Worm (Caenorhabditis elegans): ENCODE results near the gene srd-70.

The srd-70 gene

ce11 chrV:20476514-20476913 is 22.6 kb downstream of the srd-70 start:
- TF ChIP-seq xnd-1 (tag; optimal IDR thresholded peaks at IDR 0.05) (peak; percentile 80), ceh-58 (GFP tag; IDR thresholded peaks at IDR 0.05) (no peak), F49E8.2 (tag; optimal IDR thresholded peaks at IDR 0.05; ENCODE audit: insufficient read depth) (no peak), efl-1 (GFP tag; optimal IDR thresholded peaks at IDR 0.05) (peak; percentile 35), F55B11.4 (tag; optimal IDR thresholded peaks at IDR 0.05; ENCODE audit: borderline replicate concordance, insufficient read depth) (no peak), D2030.7 (GFP tag; IDR thresholded peaks at IDR 0.05) (peak; percentile 73), madf-6 (GFP tag; IDR thresholded peaks at IDR 0.05) (peak; percentile 89), attf-5 (GFP tag; optimal IDR thresholded peaks at IDR 0.05) (no peak), unc-62 (GFP tag; optimal IDR thresholded peaks at IDR 0.05) (no peak), egl-44 (GFP tag; IDR thresholded peaks at IDR 0.05) (no peak), F33H1.4 (GFP tag; IDR thresholded peaks at IDR 0.05) (peak; percentile 88), K11D2.4 (GFP tag; IDR thresholded peaks at IDR 0.05) (no peak), K12H6.12 (tag; optimal IDR thresholded peaks at IDR 0.05) (no peak), lsl-1 (GFP tag; optimal IDR thresholded peaks at IDR 0.05) (peak; percentile 85), pbrm-1 (GFP tag; IDR thresholded peaks at IDR 0.05) (no peak), madf-8 (GFP tag; conservative IDR thresholded peaks at IDR 0.05) (peak; percentile 56), snpc-1.1 (tag; optimal IDR thresholded peaks at IDR 0.05; ENCODE audit: insufficient read depth) (no peak), F57C9.4 (tag; optimal IDR thresholded peaks at IDR 0.05) (no peak), ceh-91 (GFP tag; IDR thresholded peaks at IDR 0.05) (peak; percentile 62), ztf-28 (GFP tag; IDR thresholded peaks at IDR 0.05) (no peak)

ce11 chrV:20476981-20477380 is 23.1 kb downstream of the srd-70 start:
- TF ChIP-seq madf-6 (GFP tag; IDR thresholded peaks at IDR 0.05), result peak; percentile 42; the same call in 1 of the 2 replicates
- peak; percentile 43 for TF ChIP-seq F33H1.4 (GFP tag; IDR thresholded peaks at IDR 0.05)
- TF ChIP-seq aptf-2 (GFP tag; conservative IDR thresholded peaks at IDR 0.05), result no peak

DNA sequence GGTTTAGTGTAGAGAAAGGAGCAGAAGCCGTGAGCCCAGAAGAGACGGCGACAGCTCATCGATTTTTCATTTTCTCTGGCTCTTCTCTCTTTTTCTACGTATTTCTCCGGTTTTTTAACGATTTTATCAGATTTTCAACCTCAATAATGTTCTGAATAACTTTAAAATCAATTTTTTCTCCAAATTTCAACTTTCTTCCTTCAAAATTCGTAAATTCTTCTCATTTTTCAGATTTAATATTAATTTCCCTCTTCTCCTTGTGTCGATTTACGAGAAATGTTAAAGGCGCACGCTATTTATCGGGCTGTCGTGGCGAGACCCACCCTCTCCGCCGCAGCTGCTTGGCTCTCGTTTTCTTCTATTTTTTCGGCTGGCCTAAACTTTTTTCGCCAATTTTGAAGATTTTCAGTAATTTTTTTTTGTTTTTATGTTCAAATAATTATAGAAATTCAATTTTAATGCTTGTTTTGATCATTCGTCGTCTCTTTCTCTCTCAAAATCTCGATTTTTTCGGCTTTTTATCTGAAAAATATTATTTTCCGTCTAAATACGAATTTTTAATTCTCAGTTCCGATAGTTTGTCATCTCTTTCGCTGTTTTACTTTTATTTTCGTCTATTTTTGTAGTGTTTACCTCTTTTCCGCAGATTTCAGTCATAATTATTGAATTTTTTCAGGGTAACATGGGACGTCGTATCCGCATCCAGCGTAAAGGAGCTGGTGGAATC is 25.3 kb downstream of the srd-70 start, which contains the start of the genes calf-1 and rpl-2:
Gene calf-1, minus strand, starts transcription at position 77 of the 727 bp plus-strand sequence.
Gene rpl-2, plus strand, starts transcription at position 677 of the 727 bp plus-strand sequence.
- peak; percentile 44 for TF ChIP-seq snpc-4 (GFP tag; optimal IDR thresholded peaks at IDR 0.05)
- TF ChIP-seq snpc-4 (tag; optimal IDR thresholded peaks at IDR 0.05), result peak in 2 of 4 experiments; percentile 9 to 36
- no peak for TF ChIP-seq F52B5.7 (tag; optimal IDR thresholded peaks at IDR 0.05)
- TF ChIP-seq tbp1 (GFP tag; optimal IDR thresholded peaks at IDR 0.05), result peak; percentile 13
- peak; percentile 51 for TF ChIP-seq snpc-1.3 (tag; optimal IDR thresholded peaks at IDR 0.05; ENCODE audit: insufficient read depth)
- peak; percentile 10 for TF ChIP-seq nhr-80 (tag; optimal IDR thresholded peaks at IDR 0.05)
- TF ChIP-seq F23B12.7 (tag; optimal IDR thresholded peaks at IDR 0.05; ENCODE audit: insufficient read depth), result peak; percentile 53
- TF ChIP-seq somi-1 (GFP tag; optimal IDR thresholded peaks at IDR 0.05), result no peak
- TF ChIP-seq attf-5 (GFP tag; optimal IDR thresholded peaks at IDR 0.05), result peak; percentile 51
- TF ChIP-seq ekl-4 (GFP tag; IDR thresholded peaks at IDR 0.05), result peak; percentile 34; the same call in 1 of the 2 replicates
- TF ChIP-seq madf-10 (tag; optimal IDR thresholded peaks at IDR 0.05), result peak; percentile 7
- no peak for TF ChIP-seq ceh-58 (GFP tag; IDR thresholded peaks at IDR 0.05)
- TF ChIP-seq madf-6 (GFP tag; IDR thresholded peaks at IDR 0.05), result peak; percentile 60; the same call in 1 of the 2 replicates
- no peak for TF ChIP-seq F49E8.2 (tag; optimal IDR thresholded peaks at IDR 0.05; ENCODE audit: insufficient read depth)
- TF ChIP-seq egrh-3 (GFP tag; IDR thresholded peaks at IDR 0.05), result 0 out of 2 replicates have a peak, but pooled peaks have one; percentile 15
- no peak for TF ChIP-seq lsy-27 (tag; optimal IDR thresholded peaks at IDR 0.05; ENCODE audit: borderline replicate concordance, insufficient read depth)
- TF ChIP-seq cebp-2 (GFP tag; IDR thresholded peaks at IDR 0.05), result no peak
- TF ChIP-seq cebp-1 (GFP tag; IDR thresholded peaks at IDR 0.05), result 0 out of 2 replicates have a peak, but pooled peaks have one; percentile 12
- TF ChIP-seq cebp-1 (tag; optimal IDR thresholded peaks at IDR 0.05), result peak; percentile 58
- peak; percentile 86 for TF ChIP-seq F33H1.4 (GFP tag; IDR thresholded peaks at IDR 0.05)
- no peak for TF ChIP-seq lin-54 (GFP tag; optimal IDR thresholded peaks at IDR 0.05)
- no peak for TF ChIP-seq madf-3 (GFP tag; IDR thresholded peaks at IDR 0.05)
- TF ChIP-seq mcd-1 (GFP tag; IDR thresholded peaks at IDR 0.05), result peak; percentile 20; the same call in 1 of the 2 replicates
- no peak for TF ChIP-seq repo-1 (tag; optimal IDR thresholded peaks at IDR 0.05)
- peak; percentile 37 for TF ChIP-seq lsl-1 (GFP tag; optimal IDR thresholded peaks at IDR 0.05)
- no peak for TF ChIP-seq bed-1 (GFP tag; IDR thresholded peaks at IDR 0.05)
- TF ChIP-seq efl-1 (GFP tag; optimal IDR thresholded peaks at IDR 0.05), result peak; percentile 21
- TF ChIP-seq D2030.7 (GFP tag; IDR thresholded peaks at IDR 0.05), result peak; percentile 69; the same call in 1 of the 2 replicates
- TF ChIP-seq lin-40 (tag; optimal IDR thresholded peaks at IDR 0.05), result peak; percentile 24

Data from whole organism, young adult.